Worm (Caenorhabditis elegans): ENCODE results near the gene B0280.7.

ce11 chrIII:7069981-7070380 lies 41.7 kb downstream of the B0280.7 start, which contains the start of gene tmem-17:
- TF ChIP-seq skn-1 (tag; optimal IDR thresholded peaks at IDR 0.05) (no peak), fos-1 (tag; optimal IDR thresholded peaks at IDR 0.05) (no peak), nhr-12 (tag; optimal IDR thresholded peaks at IDR 0.05) (no peak), unc-62 (GFP tag; optimal IDR thresholded peaks at IDR 0.05) (no peak), ztf-4 (tag; optimal IDR thresholded peaks at IDR 0.05) (no peak), unc-55 (GFP tag; optimal IDR thresholded peaks at IDR 0.05) (no peak)
